Worm (Caenorhabditis elegans) whole organism, mixed stage, embryonic: ENCODE results near the gene mgrn-1.

ENCODE experiments used
- M03D4.4 ChIP-seq: sonication (generic microtip); optimal IDR thresholded peaks from 2 replicates; lab custom pipeline; 2017; ENCODE audit warnings: mild to moderate bottlenecking, missing genetic modification characterization, missing compliant biosample characterization
- bed-3 ChIP-seq: fragments of 200-800 bp; sonication (Bioruptor generic); optimal IDR thresholded peaks from 3 replicates; lab custom pipeline; 2018; ENCODE audit warnings: mild to moderate bottlenecking, missing genetic modification characterization, moderate library complexity, missing compliant biosample characterization
- ceh-39 ChIP-seq: fragments of 150-350 bp; optimal IDR thresholded peaks from 2 replicates; lab custom pipeline; 2014; ENCODE audit warnings: missing biosample characterization, missing genetic modification characterization
- ceh-43 ChIP-seq: fragments of 200-800 bp; sonication (Bioruptor generic); optimal IDR thresholded peaks from 2 replicates; lab custom pipeline; 2018; ENCODE audit warnings: mild to moderate bottlenecking, missing genetic modification characterization, moderate library complexity, missing compliant biosample characterization
- ceh-83 ChIP-seq: fragments of 200-800 bp; sonication (Bioruptor generic); optimal IDR thresholded peaks from 2 replicates; lab custom pipeline; 2018; ENCODE audit warnings: mild to moderate bottlenecking, missing genetic modification characterization, missing compliant biosample characterization
- ces-1 ChIP-seq: fragments of 150-350 bp; optimal IDR thresholded peaks from 2 replicates; lab custom pipeline; 2014; ENCODE audit warnings: missing biosample characterization, missing genetic modification reagents, missing genetic modification characterization
- cnd-1 ChIP-seq: fragments of 200-800 bp; sonication (Bioruptor generic); optimal IDR thresholded peaks from 2 replicates; lab custom pipeline; 2018; ENCODE audit warnings: mild to moderate bottlenecking, missing genetic modification characterization, missing compliant biosample characterization
- drap-1 ChIP-seq: fragments of 200-800 bp; sonication (Bioruptor generic); optimal IDR thresholded peaks from 3 replicates; lab custom pipeline; 2018; ENCODE audit warnings: mild to moderate bottlenecking, missing genetic modification characterization, missing compliant biosample characterization
- elt-1 ChIP-seq: sonication (generic microtip); optimal IDR thresholded peaks from 2 replicates; lab custom pipeline; 2017; ENCODE audit warnings: missing genetic modification characterization, mild to moderate bottlenecking, missing compliant biosample characterization, antibody characterized with exemption, moderate library complexity, borderline replicate concordance; ENCODE audit not compliant: insufficient read depth
- elt-3 ChIP-seq: fragments of 150-350 bp; optimal IDR thresholded peaks from 2 replicates; lab custom pipeline; 2014; ENCODE audit warnings: missing biosample characterization, missing genetic modification characterization
- flh-1 ChIP-seq: fragments of 200-800 bp; sonication (Bioruptor generic); optimal IDR thresholded peaks from 2 replicates; lab custom pipeline; 2018; ENCODE audit warnings: mild to moderate bottlenecking, missing genetic modification characterization, moderate library complexity, missing compliant biosample characterization
- hlh-1 ChIP-seq: fragments of 150-350 bp; optimal IDR thresholded peaks from 2 replicates; lab custom pipeline; 2014; ENCODE audit warnings: missing biosample characterization, missing genetic modification reagents, missing genetic modification characterization
- lin-32 ChIP-seq: fragments of 200-800 bp; sonication (Bioruptor generic); optimal IDR thresholded peaks from 2 replicates; lab custom pipeline; 2018; ENCODE audit warnings: mild to moderate bottlenecking, missing genetic modification characterization, missing compliant biosample characterization
- mab-5 ChIP-seq: fragments of 150-350 bp; optimal IDR thresholded peaks from 2 replicates; lab custom pipeline; 2014; ENCODE audit warnings: missing biosample characterization, missing genetic modification characterization
- mep-1 ChIP-seq: fragments of 150-350 bp; optimal IDR thresholded peaks from 2 replicates; lab custom pipeline; 2017; ENCODE audit warnings: missing biosample characterization, missing genetic modification reagents, missing genetic modification characterization, inconsistent platforms
- mls-2 ChIP-seq: sonication (generic microtip); optimal IDR thresholded peaks from 2 replicates; lab custom pipeline; 2016; ENCODE audit warnings: mild to moderate bottlenecking, missing genetic modification characterization, moderate library complexity, missing compliant biosample characterization
- nhr-2 ChIP-seq: fragments of 150-350 bp; optimal IDR thresholded peaks from 2 replicates; lab custom pipeline; 2014; ENCODE audit warnings: missing biosample characterization, missing genetic modification characterization
- nhr-237 ChIP-seq: fragments of 150-350 bp; optimal IDR thresholded peaks from 2 replicates; lab custom pipeline; 2014; ENCODE audit warnings: missing biosample characterization, missing genetic modification characterization
- nhr-28 ChIP-seq: fragments of 150-350 bp; optimal IDR thresholded peaks from 2 replicates; lab custom pipeline; 2014; ENCODE audit warnings: missing biosample characterization, missing genetic modification characterization
- pha-4 ChIP-seq: fragments of 150-350 bp; optimal IDR thresholded peaks from 2 replicates; lab custom pipeline; 2018; ENCODE audit warnings: missing biosample characterization, missing genetic modification reagents, missing genetic modification characterization
- snpc-4 ChIP-seq: fragments of 150-350 bp; optimal IDR thresholded peaks from 2 replicates; lab custom pipeline; 2014; ENCODE audit warnings: missing biosample characterization, missing genetic modification characterization
- sptf-1 ChIP-seq: sonication (generic microtip); optimal IDR thresholded peaks from 2 replicates; lab custom pipeline; 2017; ENCODE audit warnings: mild to moderate bottlenecking, missing genetic modification characterization, moderate library complexity, missing compliant biosample characterization
- unc-120 ChIP-seq: sonication (generic microtip); optimal IDR thresholded peaks from 2 replicates; lab custom pipeline; 2017; ENCODE audit warnings: missing genetic modification characterization, missing compliant biosample characterization; ENCODE audit not compliant: poor library complexity, severe bottlenecking
- unc-39 ChIP-seq: fragments of 150-350 bp; optimal IDR thresholded peaks from 2 replicates; lab custom pipeline; 2014; ENCODE audit warnings: missing biosample characterization, missing genetic modification characterization
- unc-62 ChIP-seq: fragments of 150-350 bp; optimal IDR thresholded peaks from 2 replicates; lab custom pipeline; 2014; ENCODE audit warnings: missing biosample characterization, missing genetic modification reagents, missing genetic modification characterization
- zip-8 ChIP-seq: fragments of 150-350 bp; optimal IDR thresholded peaks from 2 replicates; lab custom pipeline; 2014; ENCODE audit warnings: missing biosample characterization, missing genetic modification characterization
- ztf-11 ChIP-seq: fragments of 150-350 bp; optimal IDR thresholded peaks from 2 replicates; lab custom pipeline; 2014; ENCODE audit warnings: missing biosample characterization, missing genetic modification characterization

Gene mgrn-1

DNA sequence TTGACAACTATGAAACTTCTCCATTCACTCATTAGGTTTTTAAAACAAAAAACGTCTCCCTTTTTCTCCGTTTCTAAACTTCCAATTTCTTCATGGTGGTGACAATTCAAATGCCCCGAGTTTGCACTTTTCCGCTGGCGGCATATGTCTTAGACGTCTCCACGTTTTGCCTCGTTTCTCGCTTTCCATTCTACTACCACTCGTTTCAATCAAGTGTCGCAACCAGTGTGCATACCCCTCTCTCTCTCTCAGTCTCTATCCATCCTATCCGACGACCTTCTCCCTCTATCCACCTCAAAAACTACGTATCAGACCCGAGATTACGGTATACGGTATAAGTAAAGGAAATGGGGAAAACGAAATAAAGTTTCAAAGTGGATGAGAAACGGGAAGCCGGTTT is 22.7 kb upstream of the mgrn-1 start:
- TF ChIP-seq hlh-1 (tag; lab: Kevin White, UChicago) (peak; percentile 78), bed-3 (GFP tag; lab: Kevin White, UChicago) (no peak), nhr-28 (tag; lab: Kevin White, UChicago) (no peak), elt-3 (no peak), unc-62 (GFP tag; lab: Kevin White, UChicago) (no peak), zip-8 (tag; lab: Kevin White, UChicago) (no peak), mab-5 (no peak), cnd-1 (tag; lab: Kevin White, UChicago) (no peak), ztf-11 (tag; lab: Kevin White, UChicago) (no peak), ces-1 (GFP tag; lab: Kevin White, UChicago) (no peak), flh-1 (GFP tag; lab: Kevin White, UChicago) (no peak), unc-39 (no peak), pha-4 (tag; lab: Kevin White, UChicago) (no peak), snpc-4 (tag; lab: Kevin White, UChicago) (no peak), unc-120 (tag; lab: Kevin White, UChicago) (peak; percentile 36), sptf-1 (tag; lab: Kevin White, UChicago) (no peak), nhr-237 (tag; lab: Kevin White, UChicago) (no peak)

DNA sequence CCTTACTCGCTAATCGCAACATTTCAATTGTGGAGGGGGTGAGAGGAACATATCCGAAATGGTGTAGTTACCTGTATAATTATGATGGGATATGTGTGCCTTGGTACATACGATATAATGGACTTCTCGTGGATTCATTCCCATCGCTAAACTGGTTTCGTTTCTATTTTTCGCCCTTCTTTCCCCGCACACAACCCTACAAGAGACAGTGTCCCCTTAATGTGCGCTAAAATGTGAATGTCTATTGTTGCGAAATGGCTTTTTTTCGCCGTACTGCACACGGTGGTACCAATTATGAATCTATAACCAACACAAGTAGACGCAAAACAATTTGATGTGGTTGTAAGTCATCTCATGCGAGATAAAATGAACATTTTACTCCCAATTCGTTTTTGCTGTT is 17.9 kb upstream of the mgrn-1 start:
- TF ChIP-seq mep-1 (tag; lab: Kevin White, UChicago) (no peak), mls-2 (tag; lab: Kevin White, UChicago) (peak; percentile 52)
- TF ChIP-seq, all 35 proteins: peak for 1

DNA sequence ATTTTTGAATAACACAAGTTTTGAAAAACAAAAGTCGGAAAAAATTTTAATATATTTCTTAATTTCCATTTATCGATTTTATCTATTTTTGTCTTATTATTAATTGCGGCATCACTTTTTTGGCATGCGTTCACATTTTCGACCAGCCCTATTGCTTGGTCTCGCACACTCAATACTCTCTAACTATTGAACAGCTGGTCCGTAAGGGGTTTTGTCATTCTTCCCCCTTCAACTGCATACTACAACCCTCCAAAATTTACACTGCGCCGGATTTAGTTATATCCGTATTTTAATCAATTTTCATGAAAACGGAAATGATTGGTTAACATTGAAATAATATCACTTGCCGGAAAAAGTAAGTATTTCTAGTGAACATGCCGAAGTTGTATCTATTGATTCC is 15.9 kb upstream of the mgrn-1 start, which contains the start of gene C11H1.7:
Gene C11H1.7 (plus strand): TSS at position 12 of the 400 bp plus-strand sequence.
- TF ChIP-seq unc-120 (tag; lab: Kevin White, UChicago), result peak; percentile 41
- TF ChIP-seq ceh-39 (tag; lab: Kevin White, UChicago), result no peak
- TF ChIP-seq cnd-1 (tag; lab: Kevin White, UChicago), result peak; percentile 70
- TF ChIP-seq ces-1 (GFP tag; lab: Kevin White, UChicago), result peak; percentile 33
- peak; percentile 72 for TF ChIP-seq hlh-1 (tag; lab: Kevin White, UChicago)

DNA sequence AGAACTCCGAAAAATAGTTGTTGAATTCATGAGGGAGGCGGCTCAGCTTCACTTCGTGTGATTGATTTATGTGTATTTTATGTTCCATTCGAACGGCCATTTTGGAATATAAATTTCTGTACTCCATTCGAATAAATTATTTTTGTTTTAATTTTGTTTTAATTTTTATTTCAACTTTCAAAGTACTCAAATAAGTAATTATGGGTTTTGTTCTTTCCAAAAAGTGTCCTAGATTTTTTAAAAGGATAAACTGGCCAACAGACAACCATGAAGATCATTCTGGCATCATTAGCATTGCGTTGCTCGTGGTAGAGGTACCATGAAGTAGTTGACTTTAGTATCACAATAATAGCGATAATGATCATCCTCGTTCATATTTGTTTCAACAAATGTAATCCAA is 15.1 kb upstream of the mgrn-1 start:
- no peak for TF ChIP-seq drap-1 (GFP tag; lab: Kevin White, UChicago)
- no peak for TF ChIP-seq mls-2 (tag; lab: Kevin White, UChicago)
- TF ChIP-seq unc-120 (tag; lab: Kevin White, UChicago), result no peak
- TF ChIP-seq elt-3, result no peak
- TF ChIP-seq lin-32 (GFP tag; lab: Kevin White, UChicago), result no peak
- TF ChIP-seq nhr-28 (tag; lab: Kevin White, UChicago), result no peak
- TF ChIP-seq ceh-83 (GFP tag; lab: Kevin White, UChicago), result no peak
- TF ChIP-seq mab-5, result no peak
- no peak for TF ChIP-seq flh-1 (GFP tag; lab: Kevin White, UChicago)
- no peak for TF ChIP-seq hlh-1 (tag; lab: Kevin White, UChicago)
- TF ChIP-seq, all 35 proteins: peak for 0

DNA sequence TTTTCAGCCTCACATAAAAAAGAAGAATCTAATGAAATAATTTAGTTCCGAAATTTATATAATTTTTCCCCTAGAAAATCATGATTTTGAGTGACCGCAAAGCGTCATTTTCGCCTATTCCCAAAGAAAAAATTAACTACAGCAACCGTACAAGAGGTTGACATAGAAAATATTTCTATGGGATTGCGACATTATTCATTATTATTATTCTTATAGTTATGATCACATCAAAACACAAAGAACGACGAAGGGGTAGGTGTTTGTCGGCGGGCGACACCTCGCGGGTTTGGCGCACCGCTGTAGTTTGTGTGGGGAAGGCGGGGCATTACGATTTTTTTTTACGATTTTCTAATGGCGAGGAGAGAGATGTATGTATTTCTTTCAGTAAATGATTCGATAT is 12.8 kb upstream of the mgrn-1 start:
- TF ChIP-seq lin-32 (GFP tag; lab: Kevin White, UChicago) (no peak), ceh-83 (GFP tag; lab: Kevin White, UChicago) (peak; percentile 25), elt-1 (tag; lab: Kevin White, UChicago) (no peak), nhr-2 (tag; lab: Kevin White, UChicago) (peak; percentile 6), elt-3 (no peak)

DNA sequence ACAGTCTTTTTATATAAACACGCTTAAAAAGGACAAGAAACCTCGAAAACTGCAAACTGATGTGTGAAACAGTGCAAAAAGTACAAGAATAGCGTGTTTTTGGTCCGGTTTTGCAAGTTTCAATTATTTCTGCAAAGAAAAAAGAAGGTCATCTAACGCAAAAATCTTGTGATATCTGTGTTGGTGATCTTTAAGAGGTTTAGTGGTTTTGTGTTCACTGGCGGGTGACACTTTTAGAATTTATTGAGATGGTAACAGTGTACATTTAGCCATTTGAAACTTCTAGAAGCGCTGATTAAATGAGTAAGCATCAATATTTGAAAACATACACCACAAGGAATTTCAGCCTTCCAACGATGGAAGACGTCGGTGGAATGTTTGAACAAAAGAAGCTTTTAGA is 11.3 kb upstream of the mgrn-1 start:
- TF ChIP-seq M03D4.4 (tag; lab: Kevin White, UChicago) (no peak), elt-1 (tag; lab: Kevin White, UChicago) (peak; percentile 24), ceh-83 (GFP tag; lab: Kevin White, UChicago) (no peak), ztf-11 (tag; lab: Kevin White, UChicago) (no peak)
- TF ChIP-seq, all 35 proteins: peak for 1

DNA sequence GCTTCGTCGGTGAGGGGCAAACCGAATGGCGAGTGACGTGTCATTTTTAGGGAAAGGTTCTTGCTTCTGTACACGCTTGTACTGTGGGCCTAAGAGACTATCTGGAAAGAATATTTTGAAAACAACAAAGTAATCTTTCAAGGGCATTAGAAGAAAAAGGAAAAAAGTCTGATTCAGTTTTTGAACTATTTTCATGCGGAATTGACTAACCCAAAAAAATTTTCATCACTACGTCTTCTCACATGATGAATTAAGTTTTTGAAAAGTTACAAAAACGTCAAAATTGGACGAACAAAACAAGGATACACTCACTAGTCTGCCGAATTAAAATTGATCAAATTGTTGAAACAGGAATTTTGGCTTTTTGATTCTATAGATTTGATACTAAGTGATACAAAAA is 8.8 kb upstream of the mgrn-1 start, which contains the start of gene C11H1.9:
Gene C11H1.9 (minus strand): TSS at position 101 of the 400 bp plus-strand sequence.
- TF ChIP-seq bed-3 (GFP tag; lab: Kevin White, UChicago) (no peak), nhr-237 (tag; lab: Kevin White, UChicago) (no peak), hlh-1 (tag; lab: Kevin White, UChicago) (no peak), flh-1 (GFP tag; lab: Kevin White, UChicago) (no peak), ceh-43 (no peak), mab-5 (no peak)
